Worm (Caenorhabditis elegans): ENCODE measurements around the gene ceh-83.

DNA sequence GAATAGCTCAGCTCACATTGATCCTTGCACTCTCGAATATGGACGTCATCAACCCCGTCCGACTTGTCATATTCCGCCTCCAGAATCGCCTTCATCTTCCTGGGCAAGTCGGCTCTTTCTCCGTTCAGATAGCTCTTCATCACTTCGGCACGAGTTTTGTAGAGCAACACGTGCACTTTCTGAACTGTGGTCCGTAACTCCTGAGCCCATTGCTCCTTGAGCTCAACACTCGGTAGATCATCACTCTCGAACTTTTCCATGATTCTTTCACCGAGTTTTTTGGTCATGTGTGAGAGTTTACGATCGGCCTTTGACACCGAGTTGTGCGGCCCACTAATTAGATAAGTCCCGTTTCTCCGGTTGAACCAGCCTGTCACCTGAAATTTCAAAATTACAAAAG lies 1.2 kb downstream of the ceh-83 start:
- TF ChIP-seq klf-2 (GFP tag; conservative IDR thresholded peaks at IDR 0.05) (no peak), ztf-29 (GFP tag; IDR thresholded peaks at IDR 0.05) (no peak), cog-1 (tag; optimal IDR thresholded peaks at IDR 0.05) (no peak), flt-1 (GFP tag; IDR thresholded peaks at IDR 0.05) (no peak), ztf-23 (GFP tag; IDR thresholded peaks at IDR 0.05) (no peak), med-1 (GFP tag; optimal IDR thresholded peaks at IDR 0.05; ENCODE audit: insufficient read depth) (no peak), tab-1 (GFP tag; IDR thresholded peaks at IDR 0.05) (no peak), ref-1 (GFP tag; conservative IDR thresholded peaks at IDR 0.05) (no peak)
